Worm (Caenorhabditis elegans): Measurements from ENCODE around the gene slcr-46.2.
"Not testable (repeated sequence)": the region's sequence is repeated elsewhere in the genome, so short reads cannot be mapped to it uniquely, and the experiment has no call there.

DNA sequence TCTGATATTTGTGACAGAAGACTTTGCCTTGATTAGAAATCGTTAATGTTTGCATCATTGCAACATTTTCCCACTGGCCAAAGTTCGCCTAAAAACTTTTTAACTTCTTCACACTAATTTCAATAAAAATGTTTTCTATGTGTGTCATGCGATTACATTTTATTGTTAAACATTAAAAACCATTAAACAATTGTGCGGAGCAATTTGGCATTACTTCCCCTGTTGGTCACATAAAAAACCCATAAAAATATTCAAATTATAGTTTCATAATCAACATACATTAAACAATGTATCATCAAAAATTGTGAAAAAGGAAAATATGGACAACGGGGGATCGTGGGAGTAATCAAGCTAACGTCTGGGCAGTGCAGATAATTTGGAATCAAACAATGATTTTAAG is 29.4 kb upstream of the slcr-46.2 start:
- TF ChIP-seq nhr-25 (tag; optimal IDR thresholded peaks at IDR 0.05; ENCODE audit: borderline replicate concordance, insufficient read depth); unc-62 (GFP tag; optimal IDR thresholded peaks at IDR 0.05 in 1 of 2); unc-62 (tag; optimal IDR thresholded peaks at IDR 0.05): not testable (repeated sequence)

Measured in whole organism, L4 larva.